Fruit fly (Drosophila melanogaster): ENCODE data around the gene Fbp2.

The Fbp2 gene

dm6 chr2L:9426534-9426933, at the start of gene Fbp2:
Gene Fbp2, plus strand, starts transcription at chr2L:9426784.
- TF ChIP-seq noc (tag; optimal IDR thresholded peaks at IDR 0.05): no peak

DNA sequence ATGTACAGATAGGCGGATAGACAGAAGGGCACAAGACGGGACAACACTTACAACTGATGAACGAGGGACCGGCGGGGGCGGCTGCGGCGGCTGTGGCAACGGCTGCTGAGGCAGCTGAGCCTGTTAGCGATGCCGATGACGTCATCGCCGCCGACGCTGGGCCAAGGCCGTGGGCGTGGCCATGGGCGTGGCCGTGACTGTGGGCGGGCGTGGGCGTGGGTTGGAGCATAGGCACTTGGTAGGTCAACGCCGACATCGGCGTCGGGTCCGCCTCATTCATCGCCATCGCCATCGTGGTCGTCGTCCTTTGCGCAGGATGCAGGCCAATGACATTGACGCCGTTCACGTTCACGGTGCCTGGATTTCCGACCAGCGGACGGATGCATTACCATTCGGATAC, 48.8 kb upstream of the Fbp2 start:
- no peak for TF ChIP-seq noc (tag; optimal IDR thresholded peaks at IDR 0.05)

- no peak for TF ChIP-seq noc (tag; optimal IDR thresholded peaks at IDR 0.05)
These were observed 40.3 kb upstream of the Fbp2 start for dm6 chr2L:9386270-9386669.

DNA sequence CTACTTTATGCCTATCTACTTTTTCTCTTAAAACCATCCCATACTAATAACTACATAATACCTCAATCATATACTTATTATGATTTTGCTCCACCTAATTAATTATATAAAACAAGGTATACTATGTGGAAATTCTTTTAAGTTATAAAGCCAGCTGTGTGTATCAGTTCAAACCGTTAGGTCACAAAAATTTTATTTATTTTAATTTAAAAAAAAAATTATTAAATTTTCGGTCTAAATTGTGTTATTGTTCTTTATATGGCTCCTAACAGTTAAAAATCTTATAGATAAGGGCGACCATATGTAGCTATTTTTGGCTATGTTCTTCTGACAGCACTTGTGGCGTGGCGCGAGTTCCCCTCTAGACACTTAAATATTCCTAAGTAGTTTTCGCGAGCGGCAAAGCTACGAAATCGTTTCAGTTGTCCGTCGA, 39.3 kb upstream of the Fbp2 start, which contains the start of gene Aldh:
Gene Aldh, plus strand, starts transcription at position 150 of the 433 bp plus-strand sequence.
- TF ChIP-seq noc (tag; optimal IDR thresholded peaks at IDR 0.05): peak; percentile 79

dm6 chr2L:9388013-9388605, 38.5 kb upstream of the Fbp2 start:
- TF ChIP-seq noc (tag; optimal IDR thresholded peaks at IDR 0.05): peak; percentile 76

dm6 chr2L:9388924-9389765, 37.4 kb upstream of the Fbp2 start:
- TF ChIP-seq noc (tag; optimal IDR thresholded peaks at IDR 0.05): peak; percentile 64

DNA sequence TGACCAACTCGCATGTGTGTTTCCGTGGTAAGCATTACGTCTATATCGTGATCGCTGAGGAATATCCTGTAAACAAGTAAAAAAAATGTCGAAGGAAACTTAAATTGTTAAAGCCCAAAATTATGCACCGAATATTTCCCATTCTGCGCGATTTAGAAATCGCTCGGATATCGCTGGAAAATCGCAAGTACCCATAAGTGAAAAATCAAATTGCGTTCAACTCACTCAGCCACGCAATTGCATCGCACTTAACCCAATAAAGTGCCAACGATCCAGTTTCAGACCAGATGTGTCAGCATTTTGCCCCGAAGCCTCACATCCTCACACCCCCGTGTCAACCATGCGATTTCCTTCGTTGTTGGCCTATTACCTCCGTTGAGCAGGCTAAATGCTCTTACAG, 30.2 kb upstream of the Fbp2 start:
- TF ChIP-seq noc (tag; optimal IDR thresholded peaks at IDR 0.05): no peak

DNA sequence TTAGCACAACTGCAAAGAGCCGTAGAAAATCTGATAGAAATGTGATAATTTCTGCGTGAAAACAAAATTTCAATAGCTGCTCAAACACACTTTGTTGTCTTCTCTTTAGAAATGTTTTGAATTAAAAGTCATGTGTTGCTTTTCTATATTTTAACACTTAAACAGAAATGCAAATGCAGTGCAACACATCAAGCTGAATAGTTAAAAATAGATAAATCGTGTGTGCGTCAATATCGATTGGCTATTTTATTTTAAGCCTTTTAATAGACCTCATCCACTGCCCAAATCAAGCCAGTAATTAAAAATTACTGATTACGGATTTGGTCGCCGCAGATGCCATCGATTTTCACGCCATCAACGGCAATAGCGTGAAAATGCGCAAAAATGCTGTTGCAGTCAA, 28.7 kb upstream of the Fbp2 start, which contains the start of gene CG4438:
Gene CG4438, minus strand, starts transcription at position 101 of the 400 bp plus-strand sequence.
- TF ChIP-seq noc (tag; optimal IDR thresholded peaks at IDR 0.05): no peak

DNA sequence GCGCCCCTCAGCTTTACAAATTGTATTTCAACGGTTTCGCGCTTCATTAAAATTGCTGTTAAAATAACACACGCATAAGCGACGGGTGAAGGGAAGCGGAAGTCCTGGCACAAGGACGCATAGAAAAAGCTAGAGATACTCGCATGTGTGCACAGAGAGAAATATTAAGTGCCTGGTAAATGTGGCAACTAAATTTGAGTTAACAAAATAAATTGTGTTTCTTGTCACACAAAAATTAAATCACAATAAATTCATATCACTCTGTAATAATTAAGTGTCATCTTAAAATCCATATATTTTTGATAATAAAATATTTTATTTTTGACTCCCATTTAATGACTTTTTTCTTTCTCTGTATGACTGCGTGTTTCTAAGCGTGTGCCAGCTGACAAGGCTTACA, 26.4 kb upstream of the Fbp2 start:
- TF ChIP-seq noc (tag; optimal IDR thresholded peaks at IDR 0.05): no peak

- no peak for TF ChIP-seq noc (tag; optimal IDR thresholded peaks at IDR 0.05)
These were observed 11.5 kb upstream of the Fbp2 start, which contains the start of gene Shawl for dm6 chr2L:9415053-9415452. Gene Shawl, minus strand, starts transcription at chr2L:9415156.

dm6 chr2L:9416244-9416758, 10.3 kb upstream of the Fbp2 start, which contains the start of gene Mco1:
Gene Mco1, plus strand, starts transcription at chr2L:9416588.
- TF ChIP-seq noc (tag; optimal IDR thresholded peaks at IDR 0.05): no peak

dm6 chr2L:9420660-9421059, 5.9 kb upstream of the Fbp2 start:
- no peak for TF ChIP-seq noc (tag; optimal IDR thresholded peaks at IDR 0.05)

- no peak for TF ChIP-seq noc (tag; optimal IDR thresholded peaks at IDR 0.05)
These were observed 5.3 kb upstream of the Fbp2 start for dm6 chr2L:9421312-9421711.

- no peak for TF ChIP-seq noc (tag; optimal IDR thresholded peaks at IDR 0.05)
These were observed 2.4 kb upstream of the Fbp2 start for dm6 chr2L:9424193-9424592.

DNA sequence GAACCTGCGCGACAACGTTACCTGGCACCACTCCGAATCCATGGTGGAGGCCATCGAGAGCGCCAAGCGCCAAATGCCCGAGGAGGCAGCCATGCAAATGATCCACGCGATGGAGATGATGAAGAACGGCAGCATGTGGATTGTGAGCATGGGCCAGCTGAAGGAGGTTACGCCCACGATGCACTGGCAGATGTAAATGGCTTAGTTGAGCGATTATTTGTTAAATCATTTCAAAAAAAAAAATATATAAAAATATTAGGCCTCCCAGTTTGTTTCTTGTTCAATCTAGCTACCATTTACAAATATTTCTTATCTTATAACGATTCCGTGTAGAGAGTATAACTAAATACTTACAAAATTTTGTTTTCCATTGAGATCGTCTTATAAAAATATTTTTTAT, 986 bp downstream of the Fbp2 start, which contains the start of gene CG42847:
Gene CG42847, plus strand, starts transcription at position 301 of the 400 bp plus-strand sequence.
- TF ChIP-seq noc (tag; optimal IDR thresholded peaks at IDR 0.05): no peak

DNA sequence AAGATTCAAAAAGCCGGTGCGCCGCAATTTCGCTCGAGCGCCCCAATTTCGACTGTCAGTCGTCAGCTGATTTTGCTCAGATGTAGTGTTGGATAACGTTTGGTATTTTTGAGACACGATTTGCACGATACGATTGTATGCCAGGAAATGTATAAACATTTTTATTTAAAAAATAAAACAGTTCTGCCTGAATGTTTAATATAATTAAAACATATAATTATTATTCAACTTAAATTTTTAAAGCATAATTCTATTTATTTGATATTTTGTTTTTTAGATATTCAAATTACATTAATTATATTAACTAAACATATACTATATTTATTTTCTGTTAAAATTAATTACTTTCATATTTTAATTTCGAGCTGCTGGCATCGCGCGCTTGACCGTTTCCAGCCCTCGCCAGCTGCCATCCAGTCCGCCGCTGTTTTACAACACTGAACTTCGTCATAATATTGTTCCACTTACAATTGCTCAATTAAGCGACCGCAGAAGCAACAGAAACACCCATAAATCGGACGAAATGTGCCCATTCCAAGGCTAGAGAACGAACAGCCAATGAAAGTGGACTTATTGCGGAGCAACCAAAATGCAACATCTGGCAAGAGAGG, 4.5 kb downstream of the Fbp2 start, which contains the start of the genes FucTB and scat:
Gene FucTB, minus strand, starts transcription at position 61 of the 611 bp plus-strand sequence.
Gene scat, plus strand, starts transcription at position 414 of the 611 bp plus-strand sequence.
- TF ChIP-seq noc (tag; optimal IDR thresholded peaks at IDR 0.05): peak; percentile 80

Measured in whole organism, larva.